Worm (Caenorhabditis elegans) whole organism, L2 larva: ENCODE results near the gene ZK863.1.

Experiments used
- ZK546.5 ChIP-seq: sonication (generic microtip); optimal IDR thresholded peaks from 2 replicates; lab custom pipeline; 2017; ENCODE audit warnings: missing biosample characterization, missing genetic modification characterization
- crh-2 ChIP-seq: sonication (generic microtip); optimal IDR thresholded peaks from 2 replicates; lab custom pipeline; 2017; ENCODE audit warnings: missing biosample characterization, missing genetic modification characterization

- no peak for TF ChIP-seq ZK546.5 (tag; lab: Kevin White, UChicago)
- TF ChIP-seq crh-2 (tag; lab: Kevin White, UChicago), result no peak
Observed at ce11 chrV:12192129-12192528, 22.1 kb upstream of the ZK863.1 start, which contains the start of gene rnp-1.
